Worm (Caenorhabditis elegans) whole organism, mixed stage, embryonic: ENCODE measurements around the gene C53B4.2.
A peak's percentile ranks its signal among the peaks of the same experiment; 100 is the strongest.

Experiments used
- blmp-1 ChIP-seq: fragments of 150-350 bp; optimal IDR thresholded peaks from 2 replicates; lab custom pipeline; 2014; ENCODE audit warnings: missing biosample characterization, missing genetic modification characterization
- ces-1 ChIP-seq: fragments of 150-350 bp; optimal IDR thresholded peaks from 2 replicates; lab custom pipeline; 2014; ENCODE audit warnings: missing biosample characterization, missing genetic modification reagents, missing genetic modification characterization
- elt-1 ChIP-seq: sonication (generic microtip); optimal IDR thresholded peaks from 2 replicates; lab custom pipeline; 2017; ENCODE audit warnings: missing genetic modification characterization, mild to moderate bottlenecking, missing compliant biosample characterization, antibody characterized with exemption, moderate library complexity, borderline replicate concordance; ENCODE audit not compliant: insufficient read depth
- lin-13 ChIP-seq: fragments of 150-350 bp; optimal IDR thresholded peaks from 2 replicates; lab custom pipeline; 2014; ENCODE audit warnings: missing biosample characterization, missing genetic modification characterization
- lsy-2 ChIP-seq: fragments of 150-350 bp; optimal IDR thresholded peaks from 2 replicates; lab custom pipeline; 2014; ENCODE audit warnings: missing biosample characterization, missing genetic modification characterization
- mab-5 ChIP-seq: fragments of 150-350 bp; optimal IDR thresholded peaks from 2 replicates; lab custom pipeline; 2014; ENCODE audit warnings: missing biosample characterization, missing genetic modification characterization
- nhr-12 ChIP-seq: fragments of 150-350 bp; optimal IDR thresholded peaks from 2 replicates; lab custom pipeline; 2014; ENCODE audit warnings: missing biosample characterization, missing genetic modification characterization
- nhr-28 ChIP-seq: fragments of 150-350 bp; optimal IDR thresholded peaks from 2 replicates; lab custom pipeline; 2014; ENCODE audit warnings: missing biosample characterization, missing genetic modification characterization
- nhr-76 ChIP-seq: sonication (generic microtip); optimal IDR thresholded peaks from 2 replicates; lab custom pipeline; 2017; ENCODE audit warnings: missing biosample characterization, missing genetic modification characterization
- pha-4 ChIP-seq: fragments of 150-350 bp; optimal IDR thresholded peaks from 2 replicates; lab custom pipeline; 2018; ENCODE audit warnings: missing biosample characterization, missing genetic modification reagents, missing genetic modification characterization
- snpc-4 ChIP-seq: fragments of 150-350 bp; optimal IDR thresholded peaks from 2 replicates; lab custom pipeline; 2014; ENCODE audit warnings: missing biosample characterization, missing genetic modification characterization
- unc-39 ChIP-seq: fragments of 150-350 bp; optimal IDR thresholded peaks from 2 replicates; lab custom pipeline; 2014; ENCODE audit warnings: missing biosample characterization, missing genetic modification characterization
- unc-62 ChIP-seq: fragments of 150-350 bp; optimal IDR thresholded peaks from 2 replicates; lab custom pipeline; 2014; ENCODE audit warnings: missing biosample characterization, missing genetic modification reagents, missing genetic modification characterization
- zip-8 ChIP-seq: fragments of 150-350 bp; optimal IDR thresholded peaks from 2 replicates; lab custom pipeline; 2014; ENCODE audit warnings: missing biosample characterization, missing genetic modification characterization

- TF ChIP-seq nhr-76 (tag; lab: Kevin White, UChicago) (no peak), snpc-4 (no peak), zip-8 (tag; lab: Kevin White, UChicago) (no peak), nhr-28 (no peak), mab-5 (tag; lab: Kevin White, UChicago) (no peak), ces-1 (no peak), pha-4 (tag; lab: Kevin White, UChicago) (no peak), lin-13 (tag; lab: Kevin White, UChicago) (no peak), nhr-12 (tag; lab: Kevin White, UChicago) (no peak), lsy-2 (no peak), elt-1 (no peak), unc-62 (GFP tag; lab: Kevin White, UChicago) (peak; percentile 72), blmp-1 (tag; lab: Kevin White, UChicago) (no peak), unc-39 (no peak)
Measured at ce11 chrIV:9007947-9008346, 42.0 kb downstream of the C53B4.2 start.
